Fruit fly (Drosophila melanogaster) whole organism, pupa: ENCODE data around the gene rdgB.

ENCODE experiments used
- CG10348 ChIP-seq: fragments of 200-800 bp; sonication (Bioruptor generic); IDR thresholded peaks from 2 replicates; pipeline ENCODE4 v1.3.6; 2022; ENCODE audit warnings: missing biosample characterization, missing genetic modification characterization
- CG12605 ChIP-seq: fragments of 200-800 bp; sonication (Bioruptor generic); IDR thresholded peaks from 2 replicates; pipeline ENCODE4 v1.3.6; 2022; ENCODE audit warnings: missing biosample characterization, missing genetic modification characterization
- CG13204 ChIP-seq: fragments of 200-800 bp; sonication (Bioruptor generic); optimal IDR thresholded peaks from 2 replicates; lab custom pipeline; 2018; ENCODE audit warnings: missing biosample characterization, mild to moderate bottlenecking, missing genetic modification characterization, moderate library complexity
- CG14655 ChIP-seq: fragments of 200-800 bp; sonication (Bioruptor generic); optimal IDR thresholded peaks from 3 replicates; lab custom pipeline; 2017; ENCODE audit warnings: mild to moderate bottlenecking, missing biosample characterization, missing genetic modification reagents, missing genetic modification characterization
- CG15710 ChIP-seq: fragments of 200-800 bp; sonication (Bioruptor generic); optimal IDR thresholded peaks from 2 replicates; lab custom pipeline; 2018; ENCODE audit warnings: missing biosample characterization, mild to moderate bottlenecking, missing genetic modification characterization, moderate library complexity
- CG17806 ChIP-seq: fragments of 200-800 bp; sonication (Bioruptor generic); optimal IDR thresholded peaks from 2 replicates; lab custom pipeline; 2018; ENCODE audit warnings: missing biosample characterization, mild to moderate bottlenecking, missing genetic modification characterization, moderate library complexity
- CG32121 ChIP-seq: fragments of 200-800 bp; sonication (Bioruptor generic); IDR thresholded peaks from 2 replicates; pipeline ENCODE4 v1.3.6; 2022; ENCODE audit warnings: missing biosample characterization, missing genetic modification characterization
- CG34367 ChIP-seq: fragments of 200-800 bp; sonication (Bioruptor generic); optimal IDR thresholded peaks from 2 replicates; lab custom pipeline; 2018; ENCODE audit warnings: missing biosample characterization, mild to moderate bottlenecking, missing genetic modification characterization
- CG4496 ChIP-seq: fragments of 200-800 bp; sonication (Bioruptor generic); IDR thresholded peaks from 3 replicates; pipeline ENCODE4 v1.3.6; 2022; ENCODE audit warnings: missing biosample characterization, missing genetic modification characterization
- CG8159 ChIP-seq: fragments of 200-800 bp; sonication (Bioruptor generic); optimal IDR thresholded peaks from 3 replicates; lab custom pipeline; 2018; ENCODE audit warnings: missing biosample characterization, mild to moderate bottlenecking, missing genetic modification characterization, moderate library complexity
- CG8301 ChIP-seq: fragments of 200-800 bp; sonication (Bioruptor generic); optimal IDR thresholded peaks from 2 replicates; lab custom pipeline; 2018; ENCODE audit warnings: missing biosample characterization, mild to moderate bottlenecking, missing genetic modification characterization
- CG9948 ChIP-seq: fragments of 200-800 bp; sonication (Bioruptor generic); optimal IDR thresholded peaks from 2 replicates; lab custom pipeline; 2018; ENCODE audit warnings: missing biosample characterization, mild to moderate bottlenecking, missing genetic modification characterization, moderate library complexity
- D1 ChIP-seq: fragments of 200-800 bp; sonication (Bioruptor generic); optimal IDR thresholded peaks from 2 replicates; lab custom pipeline; 2018; ENCODE audit warnings: missing biosample characterization, mild to moderate bottlenecking, missing genetic modification characterization, moderate library complexity
- EcR ChIP-seq: fragments of 200-800 bp; sonication (Bioruptor generic); optimal IDR thresholded peaks from 3 replicates; lab custom pipeline; 2019; ENCODE audit warnings: missing biosample characterization, missing genetic modification characterization, mild to moderate bottlenecking, moderate library complexity, missing genetic modification reagents
- Ets98B ChIP-seq: fragments of 200-800 bp; sonication (Bioruptor generic); IDR thresholded peaks from 2 replicates; pipeline ENCODE4 v1.3.6; 2022; ENCODE audit warnings: missing biosample characterization, missing genetic modification characterization
- Pif1A ChIP-seq: fragments of 200-800 bp; sonication (Bioruptor generic); optimal IDR thresholded peaks from 3 replicates; lab custom pipeline; 2016; ENCODE audit warnings: missing biosample characterization, missing genetic modification characterization
- Pif1B ChIP-seq: fragments of 200-800 bp; sonication (Bioruptor generic); optimal IDR thresholded peaks from 3 replicates; lab custom pipeline; 2016; ENCODE audit warnings: missing biosample characterization, missing genetic modification characterization
- Snoo ChIP-seq: fragments of 200-800 bp; sonication (Bioruptor generic); optimal IDR thresholded peaks from 3 replicates; lab custom pipeline; 2017; ENCODE audit warnings: missing biosample characterization, mild to moderate bottlenecking, missing genetic modification characterization, inconsistent platforms
- fd96Ca ChIP-seq: fragments of 200-800 bp; sonication (Bioruptor generic); IDR thresholded peaks from 3 replicates; pipeline ENCODE4 v1.3.6; 2022; ENCODE audit warnings: missing biosample characterization, missing genetic modification characterization
- gl ChIP-seq: fragments of 200-800 bp; sonication (Bioruptor generic); optimal IDR thresholded peaks from 2 replicates; lab custom pipeline; 2018; ENCODE audit warnings: missing biosample characterization, mild to moderate bottlenecking, missing genetic modification characterization
- rn ChIP-seq: fragments of 200-800 bp; sonication (Bioruptor generic); IDR thresholded peaks from 2 replicates; pipeline ENCODE4 v1.3.6; 2022; ENCODE audit warnings: missing biosample characterization, missing genetic modification characterization

The rdgB gene

DNA sequence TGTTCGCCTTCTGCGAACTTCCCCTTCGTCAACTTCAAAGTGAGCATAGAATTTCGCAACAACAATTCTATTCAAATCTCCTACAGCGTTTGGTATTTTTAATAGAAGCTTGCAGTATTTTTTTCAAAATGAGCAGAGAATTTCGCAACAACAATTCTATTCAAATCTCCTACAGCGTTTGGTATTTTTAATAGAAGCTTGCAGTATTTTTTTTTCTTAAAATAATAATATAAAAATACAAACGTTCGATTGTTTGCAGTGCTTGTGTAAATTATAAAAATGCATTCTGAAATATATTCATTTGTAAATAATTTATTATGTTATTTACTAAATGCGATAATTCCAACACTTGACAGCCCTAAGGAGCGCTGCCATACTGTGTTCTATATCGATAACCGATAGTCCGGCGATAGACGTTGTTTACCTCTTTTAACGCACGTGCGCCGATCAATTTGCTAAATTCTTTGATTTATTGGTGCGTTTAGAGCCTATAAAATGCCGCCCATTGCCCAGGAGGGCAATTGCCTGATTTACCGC is 5.7 kb upstream of the rdgB start, which contains the start of the genes CG32625 and Rtc1:
Gene CG32625, minus strand, starts transcription at position 51 of the 537 bp plus-strand sequence.
Gene Rtc1, plus strand, starts transcription at position 404 of the 537 bp plus-strand sequence.
- TF ChIP-seq Ets98B (GFP tag; lab: Robert Waterston, UW) = peak; percentile 42; the same call in 1 of the 2 replicates
- no peak for TF ChIP-seq CG34367 (tag; lab: Kevin White, UChicago)
- no peak for TF ChIP-seq Snoo (tag; lab: Kevin White, UChicago)
- no peak for TF ChIP-seq CG10348 (GFP tag; lab: Robert Waterston, UW)
- peak; percentile 2 for TF ChIP-seq Pif1A (GFP tag; lab: Kevin White, UChicago)
- no peak for TF ChIP-seq CG12605
- no peak for TF ChIP-seq EcR
- TF ChIP-seq CG4496 (GFP tag; lab: Robert Waterston, UW) = no peak
- TF ChIP-seq gl (tag; lab: Kevin White, UChicago) = no peak
- TF ChIP-seq CG14655 (GFP tag; lab: Kevin White, UChicago) = no peak
- TF ChIP-seq D1 (tag; lab: Kevin White, UChicago) = no peak
- TF ChIP-seq CG17806 (tag; lab: Kevin White, UChicago) = peak; percentile 24
- no peak for TF ChIP-seq CG8301 (tag; lab: Kevin White, UChicago)
- peak; percentile 7 for TF ChIP-seq CG8159 (tag; lab: Kevin White, UChicago)
- peak; percentile 20 for TF ChIP-seq CG15710 (tag; lab: Kevin White, UChicago)
- TF ChIP-seq rn (GFP tag; lab: Robert Waterston, UW) = no peak
- no peak for TF ChIP-seq Pif1B
- no peak for TF ChIP-seq fd96Ca (GFP tag; lab: Robert Waterston, UW)
- no peak for TF ChIP-seq CG13204 (GFP tag; lab: Kevin White, UChicago)
- TF ChIP-seq CG9948 (tag; lab: Kevin White, UChicago) = no peak
- TF ChIP-seq CG32121 (GFP tag; lab: Robert Waterston, UW) = no peak
- TF ChIP-seq, all 21 proteins: peak for 5

DNA sequence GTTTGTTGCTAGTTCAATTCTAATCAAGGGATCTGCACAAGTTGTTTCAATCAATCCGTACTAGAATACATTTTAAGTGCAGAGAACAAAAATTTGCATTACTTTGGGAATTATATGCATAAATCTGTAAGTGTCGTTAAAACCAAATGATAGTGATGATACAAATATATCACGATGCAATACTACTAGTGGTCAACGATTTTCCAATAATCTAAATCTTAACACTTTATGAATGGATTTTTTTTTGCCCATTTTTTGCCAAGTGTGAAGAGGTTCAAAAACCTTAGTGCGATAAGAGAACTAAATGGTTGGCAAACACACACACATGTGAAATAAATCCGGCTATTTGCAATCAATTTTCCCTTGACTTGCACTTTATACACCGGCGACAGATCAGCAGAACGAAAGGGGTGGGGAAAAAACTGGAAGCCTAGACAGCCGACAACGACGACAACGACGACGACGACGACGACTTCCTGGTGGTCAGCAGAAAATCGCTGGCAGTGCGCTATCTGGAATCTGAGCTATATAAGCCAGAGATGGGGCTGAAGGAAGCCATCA is 3.5 kb upstream of the rdgB start, which contains the start of gene Yp3:
Gene Yp3, plus strand, starts transcription at position 558 of the 561 bp plus-strand sequence.
- TF ChIP-seq CG13204 (GFP tag; lab: Kevin White, UChicago) (no peak), CG12605 (no peak), Pif1A (GFP tag; lab: Kevin White, UChicago) (no peak), rn (GFP tag; lab: Robert Waterston, UW) (no peak), EcR (no peak), D1 (tag; lab: Kevin White, UChicago) (no peak), CG4496 (GFP tag; lab: Robert Waterston, UW) (no peak), CG10348 (GFP tag; lab: Robert Waterston, UW) (no peak), fd96Ca (GFP tag; lab: Robert Waterston, UW) (no peak), Snoo (tag; lab: Kevin White, UChicago) (no peak), CG8159 (tag; lab: Kevin White, UChicago) (no peak), CG15710 (tag; lab: Kevin White, UChicago) (no peak), CG34367 (tag; lab: Kevin White, UChicago) (no peak), CG8301 (tag; lab: Kevin White, UChicago) (no peak), CG9948 (tag; lab: Kevin White, UChicago) (no peak), Ets98B (GFP tag; lab: Robert Waterston, UW) (no peak)

DNA sequence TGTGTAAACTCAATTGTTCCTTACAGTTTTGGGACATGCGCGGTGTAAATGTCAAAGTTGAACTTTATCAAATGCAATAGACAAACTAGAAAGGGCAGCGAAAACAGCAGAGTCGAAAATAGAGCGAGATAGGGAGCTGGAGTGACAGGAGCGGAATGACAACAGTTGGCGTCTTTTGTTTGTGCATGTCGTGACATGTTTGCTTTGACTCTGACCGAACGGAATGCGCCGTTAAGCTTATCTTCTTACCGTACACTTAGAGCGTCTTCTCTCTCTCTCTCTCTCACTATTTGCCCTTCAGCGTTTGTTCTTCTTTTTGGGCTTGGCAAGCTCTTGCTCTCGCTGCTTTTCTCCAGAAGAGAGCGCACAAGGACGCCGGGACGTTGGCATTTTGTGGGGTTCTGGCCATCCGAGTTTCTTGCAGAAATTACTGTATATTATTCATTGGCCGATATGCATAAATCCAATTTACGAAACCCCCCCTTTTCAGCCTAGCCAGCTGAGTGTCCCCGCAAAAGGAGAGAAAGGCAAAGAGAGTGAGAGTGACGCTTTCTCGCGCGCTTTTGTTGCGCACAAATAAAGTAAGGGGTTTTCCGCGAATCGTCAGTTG is 685 bp upstream of the rdgB start:
- TF ChIP-seq gl (tag; lab: Kevin White, UChicago) = peak; percentile 5
- TF ChIP-seq Snoo (tag; lab: Kevin White, UChicago) = no peak

DNA sequence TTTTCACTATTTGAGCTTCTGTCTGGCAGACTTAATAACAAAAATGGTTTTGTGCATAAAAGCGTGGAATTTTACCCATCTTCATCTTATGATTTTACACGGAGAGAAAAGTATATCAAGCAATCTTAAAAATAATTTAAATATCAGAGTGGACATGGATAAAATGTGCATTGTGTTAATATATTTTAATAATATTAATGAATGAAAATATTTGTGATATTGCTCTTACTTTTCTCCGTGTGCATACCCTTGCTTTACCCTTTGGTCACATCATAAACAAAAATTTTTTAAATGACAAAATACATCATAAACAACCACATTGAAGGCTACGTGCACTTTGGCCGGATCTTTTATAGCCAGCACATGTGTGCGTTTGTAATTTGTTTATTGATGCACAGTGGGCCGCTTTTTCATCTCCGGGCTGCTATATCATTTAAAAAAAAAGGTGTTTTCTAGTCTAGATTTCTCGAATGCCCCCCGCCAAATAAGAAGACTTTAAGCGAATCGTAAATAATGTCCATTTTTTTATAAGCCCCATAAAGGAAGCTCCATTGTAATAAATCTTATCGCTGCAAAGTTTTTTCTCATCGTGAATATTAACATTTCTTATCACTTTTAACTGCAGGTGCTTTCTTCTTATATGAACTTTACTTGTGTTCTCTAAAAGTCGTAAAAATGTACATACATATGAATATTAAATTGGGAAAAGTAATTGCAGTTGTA is 2.0 kb downstream of the rdgB start:
- TF ChIP-seq CG34367 (tag; lab: Kevin White, UChicago) = peak; percentile 46
- TF ChIP-seq CG32121 (GFP tag; lab: Robert Waterston, UW) = peak; percentile 38
- TF ChIP-seq EcR = no peak
- no peak for TF ChIP-seq gl (tag; lab: Kevin White, UChicago)
- peak; percentile 4 for TF ChIP-seq Pif1B
- TF ChIP-seq CG9948 (tag; lab: Kevin White, UChicago) = peak; percentile 47
- TF ChIP-seq CG4496 (GFP tag; lab: Robert Waterston, UW) = peak; percentile 58; the same call in 2 of the 3 replicates
- peak; percentile 39 for TF ChIP-seq D1 (tag; lab: Kevin White, UChicago)
- 0 out of 2 replicates have a peak, but pooled peaks have one; percentile 31 for TF ChIP-seq rn (GFP tag; lab: Robert Waterston, UW)
- TF ChIP-seq CG13204 (GFP tag; lab: Kevin White, UChicago) = no peak
- 0 out of 2 replicates have a peak, but pooled peaks have one; percentile 48 for TF ChIP-seq Ets98B (GFP tag; lab: Robert Waterston, UW)
- TF ChIP-seq CG8159 (tag; lab: Kevin White, UChicago) = peak; percentile 37
- peak; percentile 45 for TF ChIP-seq CG8301 (tag; lab: Kevin White, UChicago)
- peak; percentile 50 for TF ChIP-seq CG14655 (GFP tag; lab: Kevin White, UChicago)
- TF ChIP-seq Snoo (tag; lab: Kevin White, UChicago) = peak; percentile 20
- TF ChIP-seq CG15710 (tag; lab: Kevin White, UChicago) = peak; percentile 29
- peak; percentile 58; the same call in 1 of the 3 replicates for TF ChIP-seq fd96Ca (GFP tag; lab: Robert Waterston, UW)
- TF ChIP-seq Pif1A (GFP tag; lab: Kevin White, UChicago) = no peak
- TF ChIP-seq CG17806 (tag; lab: Kevin White, UChicago) = peak; percentile 44
- TF ChIP-seq CG12605 = no peak
- TF ChIP-seq CG10348 (GFP tag; lab: Robert Waterston, UW) = no peak
